Fruit fly (Drosophila melanogaster) whole organism, prepupa: ENCODE measurements around the gene CG4829.

Experiments
- Blimp-1 ChIP-seq: fragments of 200-800 bp; sonication (Bioruptor generic); optimal IDR thresholded peaks from 3 replicates; lab custom pipeline; 2017; ENCODE audit warnings: missing biosample characterization, missing genetic modification characterization, mild to moderate bottlenecking, moderate library complexity, missing genetic modification reagents
- CG10631 ChIP-seq: fragments of 200-800 bp; sonication (Bioruptor generic); optimal IDR thresholded peaks from 2 replicates; lab custom pipeline; 2016; ENCODE audit warnings: missing biosample characterization, missing genetic modification characterization
- CG11294 ChIP-seq: fragments of 200-800 bp; sonication (Bioruptor generic); IDR thresholded peaks from 2 replicates; pipeline ENCODE4 v1.3.6; 2022; ENCODE audit warnings: missing biosample characterization, missing genetic modification characterization
- CG11762 ChIP-seq: fragments of 200-800 bp; sonication (Bioruptor generic); optimal IDR thresholded peaks from 3 replicates; lab custom pipeline; 2016; ENCODE audit warnings: missing biosample characterization, missing genetic modification characterization; ENCODE audit not compliant: insufficient read depth
- CG11902 ChIP-seq: fragments of 200-800 bp; sonication (Bioruptor generic); optimal IDR thresholded peaks from 3 replicates; lab custom pipeline; 2016; ENCODE audit warnings: missing biosample characterization, missing genetic modification characterization
- CG15336 ChIP-seq: fragments of 200-800 bp; sonication (Bioruptor generic); IDR thresholded peaks from 2 replicates; pipeline ENCODE4 v1.3.6; 2022; ENCODE audit warnings: missing biosample characterization, missing genetic modification characterization
- CG1621 ChIP-seq: fragments of 200-800 bp; sonication (Bioruptor generic); optimal IDR thresholded peaks from 3 replicates; lab custom pipeline; 2018; ENCODE audit warnings: missing biosample characterization, mild to moderate bottlenecking, missing genetic modification characterization
- CG16779 ChIP-seq: fragments of 200-800 bp; sonication (Bioruptor generic); optimal IDR thresholded peaks from 3 replicates; lab custom pipeline; 2017; ENCODE audit warnings: missing biosample characterization, mild to moderate bottlenecking, missing genetic modification characterization
- CG3032 ChIP-seq: fragments of 200-800 bp; optimal IDR thresholded peaks from 2 replicates; lab custom pipeline; 2019; ENCODE audit warnings: missing biosample characterization, mild to moderate bottlenecking, missing genetic modification characterization, moderate library complexity
- CG31627 ChIP-seq: fragments of 200-800 bp; sonication (Bioruptor generic); optimal IDR thresholded peaks from 3 replicates; lab custom pipeline; 2016; ENCODE audit warnings: missing biosample characterization, missing genetic modification characterization
- CG32006 ChIP-seq: fragments of 200-800 bp; sonication (Bioruptor generic); optimal IDR thresholded peaks from 3 replicates; lab custom pipeline; 2017; ENCODE audit warnings: missing biosample characterization, mild to moderate bottlenecking, missing genetic modification characterization
- CG34406 ChIP-seq: fragments of 200-800 bp; sonication (Bioruptor generic); optimal IDR thresholded peaks from 3 replicates; lab custom pipeline; 2016; ENCODE audit warnings: missing biosample characterization, missing genetic modification characterization
- CG3919 ChIP-seq: fragments of 200-800 bp; sonication (Bioruptor generic); optimal IDR thresholded peaks from 3 replicates; lab custom pipeline; 2016; ENCODE audit warnings: missing biosample characterization, missing genetic modification characterization
- CG4318 ChIP-seq: fragments of 200-800 bp; sonication (Bioruptor generic); optimal IDR thresholded peaks from 3 replicates; lab custom pipeline; 2017; ENCODE audit warnings: missing biosample characterization, mild to moderate bottlenecking, missing genetic modification characterization
- CG6163 ChIP-seq: fragments of 200-800 bp; sonication (Bioruptor generic); IDR thresholded peaks from 3 replicates; pipeline ENCODE4 v1.3.6; 2022; ENCODE audit warnings: missing biosample characterization, missing genetic modification characterization
- CG6276 ChIP-seq: fragments of 200-800 bp; sonication (Bioruptor generic); optimal IDR thresholded peaks from 2 replicates; lab custom pipeline; 2017; ENCODE audit warnings: missing biosample characterization, mild to moderate bottlenecking, missing genetic modification characterization
- CG6792 ChIP-seq: fragments of 200-800 bp; sonication (Bioruptor generic); optimal IDR thresholded peaks from 3 replicates; lab custom pipeline; 2016; ENCODE audit warnings: missing biosample characterization, missing genetic modification characterization
- CG6808 ChIP-seq: fragments of 200-800 bp; sonication (Bioruptor generic); optimal IDR thresholded peaks from 3 replicates; lab custom pipeline; 2017; ENCODE audit warnings: missing biosample characterization, missing genetic modification characterization, mild to moderate bottlenecking, moderate library complexity, missing genetic modification reagents
- CG6854 ChIP-seq: fragments of 200-800 bp; sonication (Bioruptor generic); optimal IDR thresholded peaks from 2 replicates; lab custom pipeline; 2017; ENCODE audit warnings: missing biosample characterization, mild to moderate bottlenecking, missing genetic modification characterization
- CG7368 ChIP-seq: fragments of 200-800 bp; sonication (Bioruptor generic); optimal IDR thresholded peaks from 3 replicates; lab custom pipeline; 2016; ENCODE audit warnings: missing biosample characterization, missing genetic modification characterization
- CG8119 ChIP-seq: fragments of 200-800 bp; sonication (Bioruptor generic); IDR thresholded peaks from 3 replicates; pipeline ENCODE4 v1.3.6; 2022; ENCODE audit warnings: missing biosample characterization, missing genetic modification characterization
- CG8632 ChIP-seq: fragments of 200-800 bp; sonication (Bioruptor generic); optimal IDR thresholded peaks from 3 replicates; lab custom pipeline; 2016; ENCODE audit warnings: missing biosample characterization, missing genetic modification characterization
- Eip75B ChIP-seq: fragments of 200-800 bp; sonication (Bioruptor generic); optimal IDR thresholded peaks from 3 replicates; lab custom pipeline; 2016; ENCODE audit warnings: missing biosample characterization, missing genetic modification characterization
- Eip78C ChIP-seq: fragments of 200-800 bp; sonication (Bioruptor generic); peaks from one replicate; lab custom pipeline; 2016; ENCODE audit warnings: missing biosample characterization, missing genetic modification characterization
- Eip93F ChIP-seq: fragments of 200-800 bp; sonication (Bioruptor generic); optimal IDR thresholded peaks from 2 replicates; lab custom pipeline; 2016; ENCODE audit warnings: missing biosample characterization, mild to moderate bottlenecking, missing genetic modification characterization
- Ets21C ChIP-seq: fragments of 200-800 bp; sonication (Bioruptor generic); optimal IDR thresholded peaks from 3 replicates; lab custom pipeline; 2016; ENCODE audit warnings: missing biosample characterization, missing genetic modification characterization
- Ets96B ChIP-seq: fragments of 200-800 bp; optimal IDR thresholded peaks from 2 replicates; lab custom pipeline; 2019; ENCODE audit warnings: missing biosample characterization, mild to moderate bottlenecking, missing genetic modification characterization, moderate library complexity
- Hr38 ChIP-seq: sonication (Bioruptor generic); optimal IDR thresholded peaks from 2 replicates; lab custom pipeline; 2016; ENCODE audit warnings: missing biosample characterization, missing genetic modification characterization
- Hr39 ChIP-seq: fragments of 200-800 bp; sonication (Bioruptor generic); optimal IDR thresholded peaks from 2 replicates; lab custom pipeline; 2016; ENCODE audit warnings: missing biosample characterization, missing genetic modification characterization
- Hr4 ChIP-seq: fragments of 200-800 bp; sonication (Bioruptor generic); optimal IDR thresholded peaks from 3 replicates; lab custom pipeline; 2016; ENCODE audit warnings: missing biosample characterization, missing genetic modification characterization
- Lpt ChIP-seq: fragments of 200-800 bp; sonication (Bioruptor generic); optimal IDR thresholded peaks from 3 replicates; lab custom pipeline; 2016; ENCODE audit warnings: missing biosample characterization, missing genetic modification characterization
- Met ChIP-seq: fragments of 200-800 bp; sonication (Bioruptor generic); optimal IDR thresholded peaks from 3 replicates; lab custom pipeline; 2016; ENCODE audit warnings: missing biosample characterization, missing genetic modification characterization
- OdsH ChIP-seq: fragments of 200-800 bp; sonication (Bioruptor generic); optimal IDR thresholded peaks from 3 replicates; lab custom pipeline; 2016; ENCODE audit warnings: missing biosample characterization, missing genetic modification characterization
- Sox102F ChIP-seq: fragments of 200-800 bp; sonication (Bioruptor generic); optimal IDR thresholded peaks from 2 replicates; lab custom pipeline; 2016; ENCODE audit warnings: missing biosample characterization, mild to moderate bottlenecking, missing genetic modification characterization
- Sox14 ChIP-seq: fragments of 200-800 bp; sonication (Bioruptor generic); optimal IDR thresholded peaks from 3 replicates; lab custom pipeline; 2016; ENCODE audit warnings: missing biosample characterization, missing genetic modification characterization
- Sox15 ChIP-seq: fragments of 200-800 bp; sonication (Bioruptor generic); optimal IDR thresholded peaks from 3 replicates; lab custom pipeline; 2016; ENCODE audit warnings: missing biosample characterization, missing genetic modification characterization
- acj6 ChIP-seq: fragments of 200-800 bp; sonication (Bioruptor generic); optimal IDR thresholded peaks from 3 replicates; lab custom pipeline; 2016; ENCODE audit warnings: missing biosample characterization, missing genetic modification characterization
- cyc ChIP-seq: fragments of 200-800 bp; sonication (Bioruptor generic); optimal IDR thresholded peaks from 3 replicates; lab custom pipeline; 2016; ENCODE audit warnings: missing biosample characterization, missing genetic modification characterization
- dac ChIP-seq: fragments of 200-800 bp; sonication (Bioruptor generic); optimal IDR thresholded peaks from 2 replicates; lab custom pipeline; 2017; ENCODE audit warnings: missing biosample characterization, mild to moderate bottlenecking, missing genetic modification characterization
- dsx ChIP-seq: fragments of 200-800 bp; optimal IDR thresholded peaks from 3 replicates; lab custom pipeline; 2019; ENCODE audit warnings: missing biosample characterization, mild to moderate bottlenecking, missing genetic modification characterization, moderate library complexity; ENCODE audit not compliant: poor library complexity, severe bottlenecking
- eg ChIP-seq: fragments of 200-800 bp; sonication (Bioruptor generic); IDR thresholded peaks from 3 replicates; pipeline ENCODE4 v1.3.6; 2022; ENCODE audit warnings: missing biosample characterization, missing genetic modification characterization
- esn ChIP-seq: fragments of 200-800 bp; sonication (Bioruptor generic); optimal IDR thresholded peaks from 2 replicates; lab custom pipeline; 2016; ENCODE audit warnings: missing biosample characterization, mild to moderate bottlenecking, missing genetic modification characterization, moderate library complexity
- fd59A ChIP-seq: fragments of 200-800 bp; sonication (Bioruptor generic); optimal IDR thresholded peaks from 2 replicates; lab custom pipeline; 2017; ENCODE audit warnings: missing biosample characterization, mild to moderate bottlenecking, missing genetic modification characterization, missing genetic modification reagents
- fd85E ChIP-seq: fragments of 200-800 bp; sonication (Bioruptor generic); optimal IDR thresholded peaks from 3 replicates; lab custom pipeline; 2016; ENCODE audit warnings: missing biosample characterization, missing genetic modification characterization
- fkh ChIP-seq: fragments of 200-800 bp; sonication (Bioruptor generic); optimal IDR thresholded peaks from 3 replicates; lab custom pipeline; 2017; ENCODE audit warnings: missing biosample characterization, mild to moderate bottlenecking, missing genetic modification characterization, moderate library complexity
- lz ChIP-seq: fragments of 200-800 bp; sonication (Bioruptor generic); optimal IDR thresholded peaks from 3 replicates; lab custom pipeline; 2016; ENCODE audit warnings: missing biosample characterization, missing genetic modification characterization
- pdm3 ChIP-seq: fragments of 200-800 bp; sonication (Bioruptor generic); optimal IDR thresholded peaks from 3 replicates; lab custom pipeline; 2016; ENCODE audit warnings: missing biosample characterization, missing genetic modification characterization
- salr ChIP-seq, 2 experiments: fragments of 200-800 bp; sonication (Bioruptor generic); optimal IDR thresholded peaks; 3 replicates each; lab custom pipeline; 2016 to 2018; ENCODE audit warnings: missing biosample characterization in 2 of 2, missing genetic modification characterization in 2 of 2, mild to moderate bottlenecking in 1 of 2
- spab ChIP-seq: fragments of 200-800 bp; sonication (Bioruptor generic); optimal IDR thresholded peaks from 2 replicates; lab custom pipeline; 2017; ENCODE audit warnings: missing biosample characterization, mild to moderate bottlenecking, missing genetic modification characterization, missing genetic modification reagents
- ss ChIP-seq, 2 experiments: fragments of 200-800 bp; sonication (Bioruptor generic); optimal IDR thresholded peaks; 2 replicates in 1 of 2; 3 replicates in 1 of 2; lab custom pipeline; 2017 to 2018; ENCODE audit warnings: mild to moderate bottlenecking in 2 of 2, missing biosample characterization in 2 of 2, missing genetic modification characterization in 2 of 2, moderate library complexity in 1 of 2
- svp ChIP-seq: fragments of 200-800 bp; sonication (Bioruptor generic); peaks from one replicate; lab custom pipeline; 2016; ENCODE audit warnings: missing biosample characterization, missing genetic modification characterization
- topi ChIP-seq: fragments of 200-800 bp; sonication (Bioruptor generic); optimal IDR thresholded peaks from 3 replicates; lab custom pipeline; 2016; ENCODE audit warnings: missing biosample characterization, missing genetic modification characterization
- vri ChIP-seq: fragments of 200-800 bp; sonication (Bioruptor generic); optimal IDR thresholded peaks from 3 replicates; lab custom pipeline; 2016; ENCODE audit warnings: missing biosample characterization, mild to moderate bottlenecking, missing genetic modification characterization

The CG4829 gene

dm6 chrX:16814351-16814750 is 2.9 kb downstream of the CG4829 start:
- TF ChIP-seq CG6854 (no peak), CG3919 (peak; percentile 16), CG7368 (GFP tag; lab: Kevin White, UChicago) (peak; percentile 4), fkh (GFP tag; lab: Kevin White, UChicago) (no peak), pdm3 (GFP tag; lab: Kevin White, UChicago) (peak; percentile 7), CG6792 (GFP tag; lab: Kevin White, UChicago) (no peak), CG8632 (GFP tag; lab: Kevin White, UChicago) (no peak), Lpt (GFP tag; lab: Kevin White, UChicago) (no peak), Eip78C (GFP tag; lab: Kevin White, UChicago) (peak; percentile 69), ss (GFP tag; optimal IDR thresholded peaks at IDR 0.05; lab: Kevin White, UChicago) (no peak), CG10631 (GFP tag; lab: Kevin White, UChicago) (peak; percentile 6), fd85E (GFP tag; lab: Kevin White, UChicago) (no peak), topi (peak; percentile 29), CG32006 (GFP tag; lab: Kevin White, UChicago) (peak; percentile 38), Eip93F (no peak), fd59A (GFP tag; lab: Kevin White, UChicago) (no peak), Sox102F (no peak), salr (GFP tag; optimal IDR thresholded peaks at IDR 0.05; lab: Kevin White, UChicago) (no peak), CG4318 (GFP tag; lab: Kevin White, UChicago) (no peak), Hr39 (GFP tag; lab: Kevin White, UChicago) (no peak), CG31627 (GFP tag; lab: Kevin White, UChicago) (no peak), Ets21C (GFP tag; lab: Kevin White, UChicago) (no peak), OdsH (GFP tag; lab: Kevin White, UChicago) (peak; percentile 31), CG8119 (GFP tag; lab: Robert Waterston, UW) (no peak), lz (GFP tag; lab: Kevin White, UChicago) (no peak), cyc (GFP tag; lab: Kevin White, UChicago) (no peak), dsx (GFP tag; lab: Kevin White, UChicago) (no peak), eg (GFP tag; lab: Robert Waterston, UW) (peak; percentile 40; the same call in 1 of the 3 replicates), Ets96B (tag; lab: Kevin White, UChicago) (peak; percentile 1), acj6 (GFP tag; lab: Kevin White, UChicago) (peak; percentile 12), CG6163 (GFP tag; lab: Robert Waterston, UW) (0 out of 3 replicates have a peak, but pooled peaks have one; percentile 26), CG1621 (tag; lab: Kevin White, UChicago) (no peak), Sox15 (GFP tag; lab: Kevin White, UChicago) (no peak), CG6276 (no peak), Blimp-1 (GFP tag; lab: Kevin White, UChicago) (no peak), CG3032 (tag; lab: Kevin White, UChicago) (no peak), Eip75B (no peak), CG15336 (GFP tag; lab: Robert Waterston, UW) (0 out of 2 replicates have a peak, but pooled peaks have one; percentile 44), CG11902 (GFP tag; lab: Kevin White, UChicago) (no peak), CG34406 (GFP tag; lab: Kevin White, UChicago) (no peak), CG16779 (tag; lab: Kevin White, UChicago) (no peak), CG11294 (GFP tag; lab: Robert Waterston, UW) (peak; percentile 26; the same call in 1 of the 2 replicates), CG6808 (GFP tag; lab: Kevin White, UChicago) (no peak), spab (no peak), vri (GFP tag; lab: Kevin White, UChicago) (no peak), Met (GFP tag; lab: Kevin White, UChicago) (peak; percentile 7), esn (GFP tag; lab: Kevin White, UChicago) (no peak), Hr4 (GFP tag; lab: Kevin White, UChicago) (peak; percentile 18), Sox14 (GFP tag; lab: Kevin White, UChicago) (no peak), svp (GFP tag; lab: Kevin White, UChicago) (peak; percentile 60), Hr38 (no peak), CG11762 (GFP tag; lab: Kevin White, UChicago) (no peak), dac (GFP tag; lab: Kevin White, UChicago) (no peak)
